Fruit fly (Drosophila melanogaster): Measurements from ENCODE around the gene Nrg.
A peak's percentile ranks its signal among the peaks of the same experiment; 100 is the strongest.

The Nrg gene

DNA sequence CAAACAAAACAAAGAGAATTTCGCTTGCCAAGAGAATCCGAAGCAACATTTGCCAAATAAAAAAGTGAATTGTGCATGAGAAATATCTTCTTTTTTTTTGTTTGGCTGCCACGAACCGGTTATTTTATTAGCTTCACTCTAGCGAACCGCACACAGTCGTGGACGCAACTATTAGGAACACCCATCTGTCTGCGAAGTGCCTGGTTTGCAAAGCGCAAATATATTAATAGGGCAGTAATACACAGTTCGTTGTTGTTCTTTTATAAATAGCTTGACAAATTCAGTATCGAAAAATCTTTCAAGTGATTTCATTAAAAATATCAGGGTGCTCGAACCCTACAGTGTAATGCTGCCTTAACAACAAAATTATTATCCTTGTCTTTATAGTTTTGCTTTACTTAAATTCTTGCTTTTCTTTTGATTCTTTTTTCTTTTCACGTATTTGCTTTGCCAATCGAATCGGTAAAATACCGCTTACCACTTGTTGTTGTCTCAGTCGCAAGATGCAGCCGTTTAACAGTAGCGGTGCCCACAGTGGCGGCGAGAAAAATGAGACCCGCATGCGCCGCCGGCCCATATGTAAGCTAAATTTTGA is 25.6 kb upstream of the Nrg start (continued):
- TF ChIP-seq CG6272 (GFP tag; IDR thresholded peaks at IDR 0.05) (0 out of 2 replicates have a peak, but pooled peaks have one; percentile 12), ttk (GFP tag; IDR thresholded peaks at IDR 0.05) (no peak), CG34422 (GFP tag; IDR thresholded peaks at IDR 0.05) (no peak), CG4360 (GFP tag; IDR thresholded peaks at IDR 0.05) (0 out of 2 replicates have a peak, but pooled peaks have one; percentile 12), CG15479 (GFP tag; optimal IDR thresholded peaks at IDR 0.05) (no peak), lilli (GFP tag; optimal IDR thresholded peaks at IDR 0.05) (no peak), Antp (GFP tag; optimal IDR thresholded peaks at IDR 0.05) (peak; percentile 44), CG8765 (GFP tag; IDR thresholded peaks at IDR 0.05) (no peak), cato (GFP tag; optimal IDR thresholded peaks at IDR 0.05; ENCODE audit: borderline replicate concordance) (no peak), CG11695 (GFP tag; IDR thresholded peaks at IDR 0.05) (no peak), CG10462 (GFP tag; optimal IDR thresholded peaks at IDR 0.05) (peak; percentile 17), bowl (GFP tag; IDR thresholded peaks at IDR 0.05) (no peak), CHES-1-like (GFP tag; optimal IDR thresholded peaks at IDR 0.05) (peak; percentile 28), CG9215 (GFP tag; IDR thresholded peaks at IDR 0.05) (0 out of 2 replicates have a peak, but pooled peaks have one; percentile 19), HHEX (GFP tag; optimal IDR thresholded peaks at IDR 0.05) (no peak), MBD-R2 (GFP tag; IDR thresholded peaks at IDR 0.05) (no peak), dpn (GFP tag; optimal IDR thresholded peaks at IDR 0.05) (peak; percentile 31 to 35), CG11504 (tag; optimal IDR thresholded peaks at IDR 0.05) (peak; percentile 33), pros (GFP tag; optimal IDR thresholded peaks at IDR 0.05) (no peak), nmo (GFP tag; optimal IDR thresholded peaks at IDR 0.05) (peak; percentile 15), ase (GFP tag; IDR thresholded peaks at IDR 0.05) (no peak), pum (GFP tag; optimal IDR thresholded peaks at IDR 0.05) (peak; percentile 4), toy (GFP tag; IDR thresholded peaks at IDR 0.05) (no peak), chm (GFP tag; IDR thresholded peaks at IDR 0.05) (no peak), Atf3 (GFP tag; optimal IDR thresholded peaks at IDR 0.05) (no peak), CG1602 (GFP tag; optimal IDR thresholded peaks at IDR 0.05) (peak; percentile 6), CG3281 (GFP tag; optimal IDR thresholded peaks at IDR 0.05) (peak; percentile 5), dysf (GFP tag; IDR thresholded peaks at IDR 0.05) (peak; percentile 34; the same call in 1 of the 3 replicates), Ada2b (GFP tag; IDR thresholded peaks at IDR 0.05) (no peak), CG10654 (GFP tag; optimal IDR thresholded peaks at IDR 0.05) (no peak), prd (optimal IDR thresholded peaks at IDR 0.05) (no peak), prd (GFP tag; IDR thresholded peaks at IDR 0.05) (peak; percentile 27; the same call in 1 of the 3 replicates), Blimp-1 (GFP tag; optimal IDR thresholded peaks at IDR 0.05) (no peak), Hey (tag; optimal IDR thresholded peaks at IDR 0.05) (no peak), CG18599 (GFP tag; optimal IDR thresholded peaks at IDR 0.05) (peak; percentile 13), gsb-n (tag; optimal IDR thresholded peaks at IDR 0.05) (no peak), Meics (GFP tag; optimal IDR thresholded peaks at IDR 0.05) (peak; percentile 13), CG2712 (tag; optimal IDR thresholded peaks at IDR 0.05) (peak; percentile 16), shn (GFP tag; optimal IDR thresholded peaks at IDR 0.05) (peak; percentile 32), CG7839 (tag; optimal IDR thresholded peaks at IDR 0.05) (peak; percentile 24), Myb (GFP tag; optimal IDR thresholded peaks at IDR 0.05) (peak; percentile 17), vnd (GFP tag; IDR thresholded peaks at IDR 0.05; ENCODE audit: partially characterized antibody) (no peak), CG10321 (GFP tag; IDR thresholded peaks at IDR 0.05) (no peak), CG12236 (GFP tag; optimal IDR thresholded peaks at IDR 0.05) (no peak), Abd-B (GFP tag; optimal IDR thresholded peaks at IDR 0.05) (no peak), Ravus (GFP tag; IDR thresholded peaks at IDR 0.05) (no peak), tup (GFP tag; optimal IDR thresholded peaks at IDR 0.05) (no peak), nom (GFP tag; optimal IDR thresholded peaks at IDR 0.05) (peak; percentile 28), sqz (GFP tag; optimal IDR thresholded peaks at IDR 0.05) (peak; percentile 13), chinmo (GFP tag; IDR thresholded peaks at IDR 0.05; ENCODE audit: partially characterized antibody) (0 out of 4 replicates have a peak, but pooled peaks have one; percentile 46), H15 (GFP tag; IDR thresholded peaks at IDR 0.05) (no peak)
